Fruit fly (Drosophila melanogaster) S2 (cell line): ENCODE measurements around the gene Madm.

ENCODE experiments used
- CG8478 ChIP-seq: fragments of >200 bp; optimal IDR thresholded peaks from 2 replicates; lab custom pipeline; 2018
- CTCF ChIP-seq, 2 experiments: fragments of >200 bp; optimal IDR thresholded peaks; 2 replicates each; lab custom pipeline; 2018

DNA sequence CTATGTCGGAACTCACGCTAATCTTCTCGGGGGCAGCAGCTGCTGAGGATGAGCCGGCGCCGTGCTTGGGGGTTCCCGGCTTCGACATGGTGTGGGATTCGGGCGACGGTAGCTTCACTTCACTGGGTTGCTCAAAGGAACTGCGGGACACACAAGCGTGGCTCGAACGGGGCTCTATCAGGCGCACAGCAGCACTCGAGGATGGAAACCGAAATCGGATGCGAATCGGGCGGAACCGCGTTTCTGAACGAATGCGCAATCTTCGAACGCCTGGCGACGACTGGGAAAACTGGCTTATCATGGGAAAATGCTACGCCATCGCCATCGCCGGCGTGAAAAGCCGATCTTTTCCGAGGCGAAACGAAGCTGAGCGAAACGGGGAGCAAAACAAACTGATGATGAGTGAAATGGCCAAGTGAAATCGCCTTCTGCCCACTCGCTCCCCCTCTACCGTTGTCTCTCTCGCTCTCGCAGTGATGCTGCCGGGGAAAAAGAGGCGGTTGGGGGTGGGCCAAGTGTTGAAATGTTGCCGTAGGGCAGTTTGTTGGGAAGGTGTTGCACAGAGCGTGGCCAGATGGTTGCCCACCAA is 29.4 kb downstream of the Madm start:
- no peak for TF ChIP-seq CTCF (optimal IDR thresholded peaks at IDR 0.05; lab: Kevin White, UChicago)
- no peak for TF ChIP-seq CG8478 (lab: Kevin White, UChicago)
